Worm (Caenorhabditis elegans) whole organism, L4/young adult: ENCODE data around the gene unc-105.

Source experiments
- W03F9.2 ChIP-seq: fragments of 150-350 bp; optimal IDR thresholded peaks from 2 replicates; lab custom pipeline; 2014; ENCODE audit warnings: missing biosample characterization, missing genetic modification characterization
- dao-5 ChIP-seq: sonication (generic microtip); optimal IDR thresholded peaks from 2 replicates; lab custom pipeline; 2016; ENCODE audit warnings: missing genotype, missing genetic modification characterization, moderate library complexity, missing compliant biosample characterization
- him-1 ChIP-seq: sonication (generic microtip); optimal IDR thresholded peaks from 2 replicates; lab custom pipeline; 2016; ENCODE audit warnings: missing genotype, missing genetic modification reagents, missing genetic modification characterization, missing compliant biosample characterization

Gene unc-105

ce11 chrII:8116159-8116558 lies at the start of gene unc-105:
TSS of gene unc-105 (plus strand) at chrII:8116459.
- no peak for TF ChIP-seq him-1
- TF ChIP-seq W03F9.2, result no peak
- TF ChIP-seq dao-5 (tag; lab: Kevin White, UChicago), result no peak

- TF ChIP-seq W03F9.2, result no peak
- TF ChIP-seq dao-5 (tag; lab: Kevin White, UChicago), result no peak
- TF ChIP-seq him-1, result no peak
Observed at ce11 chrII:8071012-8071625, 45.1 kb upstream of the unc-105 start.

ce11 chrII:8071801-8072544 lies 44.3 kb upstream of the unc-105 start:
- TF ChIP-seq W03F9.2, result no peak
- peak; percentile 31 for TF ChIP-seq him-1
- TF ChIP-seq dao-5 (tag; lab: Kevin White, UChicago), result no peak

- no peak for TF ChIP-seq him-1
- no peak for TF ChIP-seq W03F9.2
Observed at ce11 chrII:8073222-8073621, 43.0 kb upstream of the unc-105 start, which contains the start of gene gpcp-2. TSS of gene gpcp-2 (minus strand) at chrII:8073374.

ce11 chrII:8074058-8074457 lies 42.2 kb upstream of the unc-105 start:
- no peak for TF ChIP-seq dao-5 (tag; lab: Kevin White, UChicago)
- TF ChIP-seq him-1, result no peak
- no peak for TF ChIP-seq W03F9.2

- peak; percentile 83 for TF ChIP-seq dao-5 (tag; lab: Kevin White, UChicago)
- peak; percentile 13 for TF ChIP-seq him-1
- peak; percentile 46 for TF ChIP-seq W03F9.2
Observed at ce11 chrII:8075324-8075810, 40.9 kb upstream of the unc-105 start, which contains the start of gene K02C4.2. TSS of gene K02C4.2 (plus strand) at chrII:8075760.

ce11 chrII:8078041-8078440 lies 38.2 kb upstream of the unc-105 start, which contains the start of gene K02C4.5:
TSS of gene K02C4.5 (plus strand) at chrII:8078435.
- TF ChIP-seq him-1 (no peak), W03F9.2 (no peak), dao-5 (tag; lab: Kevin White, UChicago) (no peak)

ce11 chrII:8086803-8087202 lies 29.5 kb upstream of the unc-105 start, which contains the start of gene K02C4.3:
TSS of gene K02C4.3 (minus strand) at chrII:8086853.
- TF ChIP-seq him-1 (no peak), dao-5 (tag; lab: Kevin White, UChicago) (no peak), W03F9.2 (peak; percentile 72)

ce11 chrII:8091528-8091927 lies 24.7 kb upstream of the unc-105 start:
- no peak for TF ChIP-seq him-1
- peak; percentile 41 for TF ChIP-seq W03F9.2

- no peak for TF ChIP-seq W03F9.2
- TF ChIP-seq him-1, result no peak
- TF ChIP-seq dao-5 (tag; lab: Kevin White, UChicago), result no peak
Observed at ce11 chrII:8092537-8092936, 23.7 kb upstream of the unc-105 start, which contains the start of gene ltd-1. TSS of gene ltd-1 (minus strand) at chrII:8092754.

ce11 chrII:8093283-8093682 lies 23.0 kb upstream of the unc-105 start:
- TF ChIP-seq W03F9.2 (no peak), him-1 (no peak), dao-5 (tag; lab: Kevin White, UChicago) (no peak)

ce11 chrII:8093914-8094313 lies 22.3 kb upstream of the unc-105 start:
- TF ChIP-seq him-1 (no peak), W03F9.2 (no peak), dao-5 (tag; lab: Kevin White, UChicago) (no peak)

ce11 chrII:8099212-8099784 lies 17.0 kb upstream of the unc-105 start:
- TF ChIP-seq dao-5 (tag; lab: Kevin White, UChicago), result no peak
- no peak for TF ChIP-seq him-1

- TF ChIP-seq W03F9.2, result no peak
- TF ChIP-seq him-1, result no peak
- TF ChIP-seq dao-5 (tag; lab: Kevin White, UChicago), result no peak
Observed at ce11 chrII:8102041-8102440, 14.2 kb upstream of the unc-105 start, which contains the start of gene sre-2. TSS of gene sre-2 (minus strand) at chrII:8102141.

ce11 chrII:8104998-8105397 lies 11.3 kb upstream of the unc-105 start, which contains the start of gene sfxn-5:
TSS of gene sfxn-5 (minus strand) at chrII:8105052.
- TF ChIP-seq dao-5 (tag; lab: Kevin White, UChicago), result no peak
- no peak for TF ChIP-seq W03F9.2
- TF ChIP-seq him-1, result no peak
